Worm (Caenorhabditis elegans): ENCODE measurements around the gene bus-17.

DNA sequence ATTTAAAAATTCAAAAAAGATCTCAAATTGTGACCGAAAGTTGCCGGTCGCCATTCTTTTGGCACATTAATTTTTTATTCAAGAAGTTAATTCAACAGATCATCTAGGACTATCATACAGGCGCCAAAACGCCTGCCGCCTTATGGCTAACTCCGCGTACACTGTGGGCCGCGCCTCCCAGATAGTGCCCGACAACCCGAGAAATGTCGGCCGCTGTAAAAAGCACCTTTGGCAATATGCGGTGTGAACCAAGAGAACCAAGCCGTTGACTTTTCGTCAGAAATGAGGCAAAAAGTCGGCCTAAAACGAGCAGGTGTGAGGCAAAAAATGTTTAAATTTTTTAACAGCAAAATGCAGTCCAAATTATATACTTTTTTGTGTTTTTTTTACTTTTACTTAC lies 6.9 kb downstream of the bus-17 start:
- no peak for TF ChIP-seq ref-1 (GFP tag; conservative IDR thresholded peaks at IDR 0.05)
- TF ChIP-seq flt-1 (GFP tag; IDR thresholded peaks at IDR 0.05) = no peak
- TF ChIP-seq tab-1 (GFP tag; IDR thresholded peaks at IDR 0.05) = no peak
- no peak for TF ChIP-seq T22C8.4 (GFP tag; IDR thresholded peaks at IDR 0.05)
- no peak for TF ChIP-seq ztf-29 (GFP tag; IDR thresholded peaks at IDR 0.05)
- TF ChIP-seq klf-2 (GFP tag; conservative IDR thresholded peaks at IDR 0.05) = no peak
- no peak for TF ChIP-seq med-1 (GFP tag; optimal IDR thresholded peaks at IDR 0.05; ENCODE audit: insufficient read depth)
- TF ChIP-seq cog-1 (tag; optimal IDR thresholded peaks at IDR 0.05) = no peak
- TF ChIP-seq ztf-23 (GFP tag; IDR thresholded peaks at IDR 0.05) = no peak
